Worm (Caenorhabditis elegans): ENCODE measurements around the gene T28C6.3.

DNA sequence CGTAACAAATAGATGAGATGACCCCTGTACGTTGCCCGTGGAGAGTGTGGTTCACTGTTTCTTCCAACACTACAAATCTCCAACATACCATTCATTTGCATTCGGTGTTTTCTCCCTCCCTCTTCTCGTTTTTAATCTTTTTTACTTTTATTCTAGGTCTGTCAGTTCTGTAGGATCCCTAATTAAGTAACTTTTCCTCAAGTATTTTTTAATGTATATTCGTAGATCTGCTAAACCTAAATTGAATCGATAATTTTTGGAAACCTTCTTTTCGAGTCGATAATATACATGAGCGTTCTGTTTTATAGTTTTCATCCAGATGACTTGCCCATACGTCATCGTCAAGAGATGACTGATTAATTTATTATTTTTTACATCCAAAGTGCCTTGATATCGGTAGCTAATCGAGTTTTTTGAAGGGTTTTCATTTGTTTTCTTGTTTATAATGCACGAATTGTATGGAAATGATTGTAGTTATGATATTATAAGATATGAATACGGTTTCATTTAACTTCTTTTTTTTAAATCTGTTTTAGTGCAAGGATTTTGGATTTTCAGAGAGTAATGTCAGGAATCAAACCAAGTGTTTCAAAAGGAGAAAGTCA is 20.1 kb downstream of the T28C6.3 start, which contains the start of the genes T28C6.11 and T11B7.1:
- TF ChIP-seq ama-1 (optimal IDR thresholded peaks at IDR 0.05) (no peak), unc-39 (tag; optimal IDR thresholded peaks at IDR 0.05) (no peak), snpc-4 (tag; optimal IDR thresholded peaks at IDR 0.05) (no peak), dmd-4 (tag; optimal IDR thresholded peaks at IDR 0.05) (no peak), nhr-11 (tag; optimal IDR thresholded peaks at IDR 0.05) (no peak), egl-27 (tag; optimal IDR thresholded peaks at IDR 0.05) (no peak), ztf-11 (tag; optimal IDR thresholded peaks at IDR 0.05) (no peak), lin-39 (tag; optimal IDR thresholded peaks at IDR 0.05) (no peak), C34F6.9 (tag; optimal IDR thresholded peaks at IDR 0.05) (no peak), ztf-4 (tag; optimal IDR thresholded peaks at IDR 0.05) (no peak), nhr-25 (tag; optimal IDR thresholded peaks at IDR 0.05) (no peak), Y55F3AM.14 (GFP tag; optimal IDR thresholded peaks at IDR 0.05) (no peak), lin-13 (GFP tag; optimal IDR thresholded peaks at IDR 0.05) (no peak)

Data from whole organism, L2 larva.